Fruit fly (Drosophila melanogaster): ENCODE measurements around the gene sina.
A peak's percentile ranks its signal among the peaks of the same experiment; 100 is the strongest.

The sina gene

dm6 chr3L:16844920-16845573 is 8.5 kb upstream of the sina start, which contains the start of the genes kud and Zcchc7 (continued):
- TF ChIP-seq tx (GFP tag; optimal IDR thresholded peaks at IDR 0.05): peak; percentile 43
- TF ChIP-seq mirr (GFP tag; optimal IDR thresholded peaks at IDR 0.05): no peak
- peak; percentile 20 for TF ChIP-seq HmgZ (tag; optimal IDR thresholded peaks at IDR 0.05)
- no peak for TF ChIP-seq Dfd (GFP tag; optimal IDR thresholded peaks at IDR 0.05)
- TF ChIP-seq CG2120 (GFP tag; optimal IDR thresholded peaks at IDR 0.05): peak; percentile 83
- no peak for TF ChIP-seq Taf1 (GFP tag; IDR thresholded peaks at IDR 0.05)
- TF ChIP-seq CoRest (tag; optimal IDR thresholded peaks at IDR 0.05): peak; percentile 85
- peak; percentile 74 for TF ChIP-seq CG33557 (GFP tag; optimal IDR thresholded peaks at IDR 0.05)
- peak; percentile 71 for TF ChIP-seq Meics (GFP tag; optimal IDR thresholded peaks at IDR 0.05)
- peak; percentile 12; the same call in 1 of the 2 replicates for TF ChIP-seq sisA (GFP tag; IDR thresholded peaks at IDR 0.05)
- TF ChIP-seq CG4617 (GFP tag; optimal IDR thresholded peaks at IDR 0.05; ENCODE audit: borderline replicate concordance): peak; percentile 37
- peak; percentile 89 for TF ChIP-seq sens (GFP tag)
- TF ChIP-seq phol (tag; optimal IDR thresholded peaks at IDR 0.05): peak; percentile 67
- peak; percentile 45; the same call in 1 of the 3 replicates for TF ChIP-seq CG14860 (GFP tag; IDR thresholded peaks at IDR 0.05; ENCODE audit: partially characterized antibody)
- peak; percentile 25 for TF ChIP-seq CG1647 (GFP tag; optimal IDR thresholded peaks at IDR 0.05)
- TF ChIP-seq CG4730 (GFP tag; IDR thresholded peaks at IDR 0.05): no peak
- peak; percentile 66 for TF ChIP-seq CG15514 (GFP tag; optimal IDR thresholded peaks at IDR 0.05)
- peak; percentile 69 for TF ChIP-seq CG8924 (tag; optimal IDR thresholded peaks at IDR 0.05)
- peak; percentile 52 for TF ChIP-seq chn (GFP tag; optimal IDR thresholded peaks at IDR 0.05)
- no peak for TF ChIP-seq CG17912 (GFP tag; optimal IDR thresholded peaks at IDR 0.05)
- TF ChIP-seq Ravus (GFP tag; IDR thresholded peaks at IDR 0.05): no peak
- no peak for TF ChIP-seq CG2678 (tag; optimal IDR thresholded peaks at IDR 0.05)
- peak; percentile 22 for TF ChIP-seq Side (GFP tag; optimal IDR thresholded peaks at IDR 0.05)
- TF ChIP-seq repo (GFP tag; optimal IDR thresholded peaks at IDR 0.05): peak; percentile 17
- no peak for TF ChIP-seq CG8359 (GFP tag; optimal IDR thresholded peaks at IDR 0.05; ENCODE audit: borderline replicate concordance)
- 0 out of 2 replicates have a peak, but pooled peaks have one; percentile 10 for TF ChIP-seq CG17328 (GFP tag; IDR thresholded peaks at IDR 0.05)
- 0 out of 3 replicates have a peak, but pooled peaks have one; percentile 6 for TF ChIP-seq CG7963 (GFP tag; IDR thresholded peaks at IDR 0.05; ENCODE audit: partially characterized antibody)
- peak; percentile 31; the same call in 1 of the 3 replicates for TF ChIP-seq vnd (GFP tag; IDR thresholded peaks at IDR 0.05; ENCODE audit: partially characterized antibody)
- peak; percentile 32 for TF ChIP-seq ERR (GFP tag; optimal IDR thresholded peaks at IDR 0.05)
- peak; percentile 65 for TF ChIP-seq NfI (GFP tag; optimal IDR thresholded peaks at IDR 0.05)
- TF ChIP-seq CG10209 (GFP tag; optimal IDR thresholded peaks at IDR 0.05): peak; percentile 54
- no peak for TF ChIP-seq prd (optimal IDR thresholded peaks at IDR 0.05)
- TF ChIP-seq prd (GFP tag; IDR thresholded peaks at IDR 0.05): peak; percentile 46; the same call in 1 of the 3 replicates
- peak; percentile 85 for TF ChIP-seq CG12659 (GFP tag; optimal IDR thresholded peaks at IDR 0.05)
- TF ChIP-seq sob (GFP tag; IDR thresholded peaks at IDR 0.05): peak; percentile 62
- peak; percentile 20; the same call in 1 of the 2 replicates for TF ChIP-seq CG6272 (GFP tag; IDR thresholded peaks at IDR 0.05)
- peak; percentile 79 for TF ChIP-seq grau (tag; optimal IDR thresholded peaks at IDR 0.05)
- no peak for TF ChIP-seq gsb (GFP tag; IDR thresholded peaks at IDR 0.05)
- no peak for TF ChIP-seq CG34422 (GFP tag; IDR thresholded peaks at IDR 0.05)
- TF ChIP-seq CG4820 (GFP tag; optimal IDR thresholded peaks at IDR 0.05): peak; percentile 97
- TF ChIP-seq dysf (GFP tag; IDR thresholded peaks at IDR 0.05): peak; percentile 63; the same call in 2 of the 3 replicates
- peak; percentile 66 for TF ChIP-seq Dek (tag; optimal IDR thresholded peaks at IDR 0.05)
- peak; percentile 71 for TF ChIP-seq CG7556 (GFP tag; optimal IDR thresholded peaks at IDR 0.05)
- peak in 1 of 2 experiments; percentile 50 for TF ChIP-seq insv (GFP tag; optimal IDR thresholded peaks at IDR 0.05)
- peak; percentile 32; the same call in 1 of the 2 replicates for TF ChIP-seq CG9215 (GFP tag; IDR thresholded peaks at IDR 0.05)
- peak; percentile 59 for TF ChIP-seq Camta (GFP tag; optimal IDR thresholded peaks at IDR 0.05)
- TF ChIP-seq CG17186 (GFP tag; optimal IDR thresholded peaks at IDR 0.05): peak; percentile 40
- TF ChIP-seq cad (GFP tag; optimal IDR thresholded peaks at IDR 0.05): no peak
- TF ChIP-seq slou (GFP tag; optimal IDR thresholded peaks at IDR 0.05): no peak
